Worm (Caenorhabditis elegans) whole organism, young adult: ENCODE data around the gene dnj-24.

Experiments used
- F52B5.7 ChIP-seq: sonication (generic microtip); optimal IDR thresholded peaks from 2 replicates; lab custom pipeline; 2016; ENCODE audit warnings: mild to moderate bottlenecking, missing genetic modification characterization, missing compliant biosample characterization
- Y53G8AR.9 ChIP-seq: fragments of 200-800 bp; sonication (Bioruptor generic); conservative IDR thresholded peaks from 2 replicates; pipeline ENCODE4 v1.3.6; 2022; ENCODE audit warnings: missing genetic modification reagents, missing genetic modification characterization, missing compliant biosample characterization
- atf-7 ChIP-seq: sonication (generic microtip); optimal IDR thresholded peaks from 2 replicates; lab custom pipeline; 2017; ENCODE audit warnings: mild to moderate bottlenecking, missing genetic modification characterization, missing compliant biosample characterization

- TF ChIP-seq Y53G8AR.9 (GFP tag; lab: Robert Waterston, UW) (no peak), atf-7 (no peak), F52B5.7 (no peak)
Measured at ce11 chrIII:5379879-5380331, 44.0 kb downstream of the dnj-24 start, which contains the start of gene paqr-2.
